Worm (Caenorhabditis elegans): ENCODE results near the gene cest-19.

Gene cest-19

ce11 chrX:7035937-7036336 is at the start of gene cest-19:
cest-19 (minus strand) TSS chrX:7036037.
- TF ChIP-seq scrt-1 (GFP tag; IDR thresholded peaks at IDR 0.05): no peak
- no peak for TF ChIP-seq B0310.2 (tag; optimal IDR thresholded peaks at IDR 0.05)
- no peak for TF ChIP-seq ceh-13 (GFP tag; optimal IDR thresholded peaks at IDR 0.05)
- TF ChIP-seq tbx-11 (GFP tag; IDR thresholded peaks at IDR 0.05): no peak
- TF ChIP-seq ceh-36 (tag; optimal IDR thresholded peaks at IDR 0.05): no peak
- TF ChIP-seq tbx-37 (GFP tag; conservative IDR thresholded peaks at IDR 0.05): no peak
- no peak for TF ChIP-seq hmbx-1 (tag; optimal IDR thresholded peaks at IDR 0.05)
- TF ChIP-seq aly-1 (tag; optimal IDR thresholded peaks at IDR 0.05): no peak
- no peak for TF ChIP-seq hnd-1 (tag; optimal IDR thresholded peaks at IDR 0.05)
- no peak for TF ChIP-seq ets-7 (tag; optimal IDR thresholded peaks at IDR 0.05)
- TF ChIP-seq flt-1 (GFP tag; IDR thresholded peaks at IDR 0.05): no peak
- TF ChIP-seq pes-1 (GFP tag; IDR thresholded peaks at IDR 0.05): no peak
- no peak for TF ChIP-seq sea-1 (GFP tag; conservative IDR thresholded peaks at IDR 0.05)
- TF ChIP-seq F13C5.2 (tag; optimal IDR thresholded peaks at IDR 0.05): no peak
- no peak for TF ChIP-seq ama-1 (optimal IDR thresholded peaks at IDR 0.05)

ce11 chrX:7085067-7085466 is 49.2 kb upstream of the cest-19 start, which contains the start of gene Y1B5A.1:
Y1B5A.1 (plus strand) TSS chrX:7085367.
- TF ChIP-seq tra-4 (tag; optimal IDR thresholded peaks at IDR 0.05) (no peak), hnd-1 (tag; optimal IDR thresholded peaks at IDR 0.05) (no peak), ama-1 (optimal IDR thresholded peaks at IDR 0.05) (no peak), hmg-4 (GFP tag; optimal IDR thresholded peaks at IDR 0.05) (no peak), flt-1 (GFP tag; IDR thresholded peaks at IDR 0.05) (no peak), tbx-11 (GFP tag; IDR thresholded peaks at IDR 0.05) (no peak), B0310.2 (tag; optimal IDR thresholded peaks at IDR 0.05) (no peak), hmbx-1 (tag; optimal IDR thresholded peaks at IDR 0.05) (no peak), ceh-13 (GFP tag; optimal IDR thresholded peaks at IDR 0.05) (no peak), F13C5.2 (tag; optimal IDR thresholded peaks at IDR 0.05) (no peak), sea-1 (GFP tag; conservative IDR thresholded peaks at IDR 0.05) (no peak), scrt-1 (GFP tag; IDR thresholded peaks at IDR 0.05) (no peak)

- TF ChIP-seq tra-4 (tag; optimal IDR thresholded peaks at IDR 0.05): no peak
- no peak for TF ChIP-seq pes-1 (GFP tag; IDR thresholded peaks at IDR 0.05)
- no peak for TF ChIP-seq B0310.2 (tag; optimal IDR thresholded peaks at IDR 0.05)
- TF ChIP-seq F13C5.2 (tag; optimal IDR thresholded peaks at IDR 0.05): no peak
- TF ChIP-seq hmbx-1 (tag; optimal IDR thresholded peaks at IDR 0.05): no peak
Measured at ce11 chrX:7076485-7076884, 40.6 kb upstream of the cest-19 start.

ce11 chrX:7075250-7075649 is 39.4 kb upstream of the cest-19 start, which contains the start of gene B0403.6:
B0403.6 (minus strand) TSS chrX:7075350.
- TF ChIP-seq tbx-37 (GFP tag; conservative IDR thresholded peaks at IDR 0.05): no peak
- TF ChIP-seq F13C5.2 (tag; optimal IDR thresholded peaks at IDR 0.05): no peak

- TF ChIP-seq aly-1 (tag; optimal IDR thresholded peaks at IDR 0.05) (no peak), hmbx-1 (tag; optimal IDR thresholded peaks at IDR 0.05) (no peak), F13C5.2 (tag; optimal IDR thresholded peaks at IDR 0.05) (peak; percentile 10), tbx-37 (GFP tag; conservative IDR thresholded peaks at IDR 0.05) (peak; percentile 65), hnd-1 (tag; optimal IDR thresholded peaks at IDR 0.05) (no peak), ceh-13 (GFP tag; optimal IDR thresholded peaks at IDR 0.05) (no peak), ceh-36 (tag; optimal IDR thresholded peaks at IDR 0.05) (no peak), ama-1 (optimal IDR thresholded peaks at IDR 0.05) (no peak), hmg-4 (GFP tag; optimal IDR thresholded peaks at IDR 0.05) (no peak)
Measured at ce11 chrX:7068400-7068799, 32.6 kb upstream of the cest-19 start, which contains the start of gene pdi-6. pdi-6 (minus strand) TSS chrX:7068563.

- TF ChIP-seq F13C5.2 (tag; optimal IDR thresholded peaks at IDR 0.05): no peak
- no peak for TF ChIP-seq scrt-1 (GFP tag; IDR thresholded peaks at IDR 0.05)
- no peak for TF ChIP-seq hmbx-1 (tag; optimal IDR thresholded peaks at IDR 0.05)
- no peak for TF ChIP-seq pes-1 (GFP tag; IDR thresholded peaks at IDR 0.05)
Measured at ce11 chrX:7067250-7067958, 31.6 kb upstream of the cest-19 start.

ce11 chrX:7066003-7066402 is 30.2 kb upstream of the cest-19 start:
- TF ChIP-seq hnd-1 (tag; optimal IDR thresholded peaks at IDR 0.05) (no peak), B0310.2 (tag; optimal IDR thresholded peaks at IDR 0.05) (no peak), ceh-36 (tag; optimal IDR thresholded peaks at IDR 0.05) (no peak), ceh-13 (GFP tag; optimal IDR thresholded peaks at IDR 0.05) (no peak), scrt-1 (GFP tag; IDR thresholded peaks at IDR 0.05) (no peak), aly-1 (tag; optimal IDR thresholded peaks at IDR 0.05) (no peak), tra-4 (tag; optimal IDR thresholded peaks at IDR 0.05) (no peak), F13C5.2 (tag; optimal IDR thresholded peaks at IDR 0.05) (no peak), tbx-11 (GFP tag; IDR thresholded peaks at IDR 0.05) (no peak), hmg-4 (GFP tag; optimal IDR thresholded peaks at IDR 0.05) (no peak), hmbx-1 (tag; optimal IDR thresholded peaks at IDR 0.05) (no peak), ets-7 (tag; optimal IDR thresholded peaks at IDR 0.05) (no peak), flt-1 (GFP tag; IDR thresholded peaks at IDR 0.05) (no peak), tbx-37 (GFP tag; conservative IDR thresholded peaks at IDR 0.05) (no peak)

- no peak for TF ChIP-seq tbx-11 (GFP tag; IDR thresholded peaks at IDR 0.05)
- no peak for TF ChIP-seq scrt-1 (GFP tag; IDR thresholded peaks at IDR 0.05)
Measured at ce11 chrX:7063236-7063635, 27.4 kb upstream of the cest-19 start, which contains the start of gene B0403.3. B0403.3 (minus strand) TSS chrX:7063336.

Measured in whole organism, early embryonic.